Fruit fly (Drosophila melanogaster) whole organism, embryonic: ENCODE results near the gene CG14817.

ENCODE experiments used
- Ada2b ChIP-seq: fragments of 200-800 bp; sonication (Bioruptor generic); IDR thresholded peaks from 2 replicates; pipeline ENCODE4 v1.3.6; 2022; ENCODE audit warnings: missing biosample characterization, missing genetic modification characterization
- Aef1 ChIP-seq: fragments of 200-800 bp; sonication (Bioruptor generic); IDR thresholded peaks from 3 replicates; pipeline ENCODE4 v1.3.6; 2022; ENCODE audit warnings: missing biosample characterization, missing genetic modification characterization
- Atf6 ChIP-seq: fragments of 200-800 bp; sonication (Bioruptor generic); IDR thresholded peaks from 2 replicates; pipeline ENCODE4 v1.3.6; 2022; ENCODE audit warnings: missing biosample characterization, missing genetic modification characterization
- Bteb2 ChIP-seq: fragments of 200-800 bp; sonication (Bioruptor generic); optimal IDR thresholded peaks from 2 replicates; lab custom pipeline; 2016; ENCODE audit warnings: missing biosample characterization, missing genetic modification characterization
- CG10321 ChIP-seq: fragments of 200-800 bp; sonication (Bioruptor generic); IDR thresholded peaks from 2 replicates; pipeline ENCODE4 v1.3.6; 2022; ENCODE audit warnings: missing biosample characterization, missing genetic modification characterization
- CG12071 ChIP-seq: fragments of 200-800 bp; sonication (Bioruptor generic); optimal IDR thresholded peaks from 3 replicates; lab custom pipeline; 2018; ENCODE audit warnings: missing biosample characterization, mild to moderate bottlenecking, missing genetic modification characterization
- CG12104 ChIP-seq: fragments of 200-800 bp; sonication (Bioruptor generic); optimal IDR thresholded peaks from 3 replicates; lab custom pipeline; 2016; ENCODE audit warnings: missing biosample characterization, missing genetic modification characterization
- CG13775 ChIP-seq: fragments of 200-800 bp; sonication (Bioruptor generic); optimal IDR thresholded peaks from 3 replicates; lab custom pipeline; 2017; ENCODE audit warnings: missing biosample characterization, mild to moderate bottlenecking, missing genetic modification characterization
- CG14441 ChIP-seq: fragments of 200-800 bp; sonication (Bioruptor generic); IDR thresholded peaks from 2 replicates; pipeline ENCODE4 v1.3.6; 2022; ENCODE audit warnings: missing biosample characterization, missing genetic modification characterization
- CG15011 ChIP-seq: fragments of 200-800 bp; sonication (Bioruptor generic); optimal IDR thresholded peaks from 3 replicates; lab custom pipeline; 2018; ENCODE audit warnings: missing biosample characterization, mild to moderate bottlenecking, missing genetic modification characterization
- CG15479 ChIP-seq: fragments of 200-800 bp; sonication (Bioruptor generic); optimal IDR thresholded peaks from 3 replicates; lab custom pipeline; 2019; ENCODE audit warnings: missing biosample characterization, mild to moderate bottlenecking, missing genetic modification characterization, moderate library complexity
- CG16813 ChIP-seq: fragments of 200-800 bp; sonication (Bioruptor generic); IDR thresholded peaks from 3 replicates; pipeline ENCODE4 v1.3.6; 2022; ENCODE audit warnings: missing biosample characterization, missing genetic modification characterization; ENCODE audit not compliant: partially characterized antibody
- CG17186 ChIP-seq: fragments of 200-800 bp; sonication (Bioruptor generic); optimal IDR thresholded peaks from 3 replicates; lab custom pipeline; 2017; ENCODE audit warnings: missing biosample characterization, missing genetic modification reagents, missing genetic modification characterization
- CG17612 ChIP-seq: fragments of 200-800 bp; sonication (Bioruptor generic); IDR thresholded peaks from 2 replicates; pipeline ENCODE4 v1.3.6; 2022; ENCODE audit warnings: missing biosample characterization, missing genetic modification characterization
- CG2875 ChIP-seq: fragments of 200-800 bp; sonication (Bioruptor generic); optimal IDR thresholded peaks from 2 replicates; lab custom pipeline; 2017; ENCODE audit warnings: missing biosample characterization, mild to moderate bottlenecking, missing genetic modification characterization, missing genetic modification reagents
- CG34224 ChIP-seq: fragments of 200-800 bp; sonication (Bioruptor generic); IDR thresholded peaks from 3 replicates; pipeline ENCODE4 v1.3.6; 2022; ENCODE audit warnings: missing biosample characterization, missing genetic modification characterization; ENCODE audit not compliant: partially characterized antibody
- CG34376 ChIP-seq: fragments of 200-800 bp; sonication (Bioruptor generic); optimal IDR thresholded peaks from 2 replicates; lab custom pipeline; 2018; ENCODE audit warnings: missing biosample characterization, mild to moderate bottlenecking, missing genetic modification characterization
- CG3847 ChIP-seq: fragments of 200-800 bp; sonication (Bioruptor generic); IDR thresholded peaks from 2 replicates; pipeline ENCODE4 v1.3.6; 2022; ENCODE audit warnings: missing biosample characterization, missing genetic modification characterization
- CG3995 ChIP-seq: fragments of 200-800 bp; sonication (Bioruptor generic); optimal IDR thresholded peaks from 3 replicates; lab custom pipeline; 2016; ENCODE audit warnings: missing biosample characterization, missing genetic modification characterization
- CG42726 ChIP-seq: fragments of 200-800 bp; sonication (Bioruptor generic); IDR thresholded peaks from 2 replicates; pipeline ENCODE4 v1.3.6; 2022; ENCODE audit warnings: missing biosample characterization, missing genetic modification characterization; ENCODE audit not compliant: partially characterized antibody
- CG4820 ChIP-seq: fragments of 200-800 bp; sonication (Bioruptor generic); optimal IDR thresholded peaks from 3 replicates; lab custom pipeline; 2016; ENCODE audit warnings: missing biosample characterization, missing genetic modification characterization
- CG5180 ChIP-seq: fragments of 200-800 bp; sonication (Bioruptor generic); optimal IDR thresholded peaks from 3 replicates; lab custom pipeline; 2017; ENCODE audit warnings: missing biosample characterization, missing genetic modification characterization, mild to moderate bottlenecking, moderate library complexity, missing genetic modification reagents
- CG6854 ChIP-seq: fragments of 200-800 bp; sonication (Bioruptor generic); optimal IDR thresholded peaks from 3 replicates; lab custom pipeline; 2017; ENCODE audit warnings: missing biosample characterization, mild to moderate bottlenecking, missing genetic modification characterization
- CG7745 ChIP-seq: fragments of 200-800 bp; sonication (Bioruptor generic); optimal IDR thresholded peaks from 2 replicates; lab custom pipeline; 2018; ENCODE audit warnings: missing biosample characterization, mild to moderate bottlenecking, missing genetic modification characterization, moderate library complexity
- CG9797 ChIP-seq: fragments of 200-800 bp; sonication (Bioruptor generic); optimal IDR thresholded peaks from 3 replicates; lab custom pipeline; 2018; ENCODE audit warnings: missing biosample characterization, mild to moderate bottlenecking, missing genetic modification characterization
- D ChIP-seq, 2 experiments: fragments of 200-800 bp in 1 of 2; fragments of >200 bp in 1 of 2; sonication (Bioruptor generic) in 1 of 2; optimal IDR thresholded peaks; 2 replicates in 1 of 2; 3 replicates in 1 of 2; lab custom pipeline; 2017; ENCODE audit warnings: mild to moderate bottlenecking in 1 of 2, missing biosample characterization in 1 of 2, missing genetic modification characterization in 1 of 2, missing genetic modification reagents in 1 of 2
- Dek ChIP-seq: fragments of 200-800 bp; sonication (Bioruptor generic); optimal IDR thresholded peaks from 3 replicates; lab custom pipeline; 2019; ENCODE audit warnings: missing biosample characterization, mild to moderate bottlenecking, missing genetic modification characterization, moderate library complexity
- Doc2 ChIP-seq: fragments of 200-800 bp; sonication (Bioruptor generic); IDR thresholded peaks from 2 replicates; pipeline ENCODE4 v1.3.6; 2022; ENCODE audit warnings: missing biosample characterization, missing genetic modification characterization
- ERR ChIP-seq: fragments of 200-800 bp; sonication (Bioruptor generic); optimal IDR thresholded peaks from 2 replicates; lab custom pipeline; 2016; ENCODE audit warnings: missing biosample characterization, missing genetic modification characterization
- HmgZ ChIP-seq: fragments of 200-800 bp; sonication (Bioruptor generic); optimal IDR thresholded peaks from 2 replicates; lab custom pipeline; 2018; ENCODE audit warnings: missing biosample characterization, mild to moderate bottlenecking, missing genetic modification characterization
- Hr39 ChIP-seq: fragments of >200 bp; optimal IDR thresholded peaks from 2 replicates; lab custom pipeline; 2017
- Lim3 ChIP-seq: fragments of 200-800 bp; sonication (Bioruptor generic); IDR thresholded peaks from 2 replicates; pipeline ENCODE4 v1.3.6; 2022; ENCODE audit warnings: missing biosample characterization, missing genetic modification characterization
- MESR4 ChIP-seq: fragments of 200-800 bp; sonication (Bioruptor generic); optimal IDR thresholded peaks from 2 replicates; lab custom pipeline; 2018; ENCODE audit warnings: missing biosample characterization, mild to moderate bottlenecking, missing genetic modification characterization, moderate library complexity
- Myb ChIP-seq: fragments of 200-800 bp; sonication (Bioruptor generic); optimal IDR thresholded peaks from 2 replicates; lab custom pipeline; 2016; ENCODE audit warnings: missing biosample characterization, missing genetic modification characterization
- Taf1 ChIP-seq: fragments of 200-800 bp; sonication (Bioruptor generic); IDR thresholded peaks from 2 replicates; pipeline ENCODE4 v1.3.6; 2022; ENCODE audit warnings: missing biosample characterization, missing genetic modification characterization
- ac ChIP-seq: fragments of 200-800 bp; sonication (Bioruptor generic); optimal IDR thresholded peaks from 3 replicates; lab custom pipeline; 2017; ENCODE audit warnings: missing biosample characterization, mild to moderate bottlenecking, missing genetic modification characterization
- cas ChIP-seq: fragments of 200-800 bp; sonication (Bioruptor generic); IDR thresholded peaks from 2 replicates; pipeline ENCODE4 v1.3.6; 2022; ENCODE audit warnings: missing biosample characterization, missing genetic modification characterization
- caup ChIP-seq: fragments of 200-800 bp; sonication (Bioruptor generic); optimal IDR thresholded peaks from 3 replicates; lab custom pipeline; 2017; ENCODE audit warnings: missing biosample characterization, mild to moderate bottlenecking, missing genetic modification characterization, moderate library complexity; ENCODE audit not compliant: severe bottlenecking
- crol ChIP-seq: fragments of 200-800 bp; sonication (Bioruptor generic); IDR thresholded peaks from 2 replicates; pipeline ENCODE4 v1.3.6; 2022; ENCODE audit warnings: missing biosample characterization, missing genetic modification characterization
- da ChIP-seq: fragments of 200-800 bp; sonication (Bioruptor generic); optimal IDR thresholded peaks from 2 replicates; lab custom pipeline; 2016; ENCODE audit warnings: missing biosample characterization, missing genetic modification characterization
- dpn ChIP-seq, 2 experiments: fragments of 200-800 bp; sonication (Bioruptor generic); optimal IDR thresholded peaks; 3 replicates each; lab custom pipeline; 2016; ENCODE audit warnings: missing biosample characterization in 2 of 2, missing genetic modification characterization in 2 of 2
- ind ChIP-seq: fragments of 200-800 bp; sonication (Bioruptor generic); optimal IDR thresholded peaks from 3 replicates; lab custom pipeline; 2016; ENCODE audit warnings: missing biosample characterization, missing genetic modification characterization
- lbe ChIP-seq: fragments of 200-800 bp; sonication (Bioruptor generic); optimal IDR thresholded peaks from 2 replicates; lab custom pipeline; 2016; ENCODE audit warnings: missing biosample characterization, mild to moderate bottlenecking, missing genetic modification characterization
- nerfin-1 ChIP-seq: fragments of 200-800 bp; sonication (Bioruptor generic); optimal IDR thresholded peaks from 3 replicates; lab custom pipeline; 2019; ENCODE audit warnings: missing biosample characterization, mild to moderate bottlenecking, missing genetic modification characterization, moderate library complexity
- pita ChIP-seq: fragments of 200-800 bp; sonication (Bioruptor generic); optimal IDR thresholded peaks from 2 replicates; lab custom pipeline; 2017; ENCODE audit warnings: missing biosample characterization, mild to moderate bottlenecking, missing genetic modification characterization
- sc ChIP-seq, 3 experiments: fragments of >200 bp in 2 of 3; fragments of 200-800 bp in 1 of 3; sonication (Bioruptor generic) in 1 of 3; optimal IDR thresholded peaks; 2 replicates in 2 of 3; 3 replicates in 1 of 3; lab custom pipeline; 2017; ENCODE audit warnings: mild to moderate bottlenecking in 1 of 3, missing biosample characterization in 1 of 3, missing genetic modification characterization in 1 of 3, missing genetic modification reagents in 1 of 3
- sens ChIP-seq: fragments of 200-800 bp; sonication (Bioruptor generic); peaks from one replicate; lab custom pipeline; 2016; ENCODE audit warnings: missing biosample characterization, missing genetic modification characterization
- unpg ChIP-seq: fragments of 200-800 bp; sonication (Bioruptor generic); optimal IDR thresholded peaks from 3 replicates; lab custom pipeline; 2018; ENCODE audit warnings: missing biosample characterization, mild to moderate bottlenecking, missing genetic modification characterization, moderate library complexity
- wdn ChIP-seq: fragments of 200-800 bp; sonication (Bioruptor generic); IDR thresholded peaks from 2 replicates; pipeline ENCODE4 v1.3.6; 2022; ENCODE audit warnings: missing biosample characterization, missing genetic modification characterization

CG14817 gene

dm6 chrX:1877107-1877736, at the start of gene CG14817, which contains the start of gene CG14805 (continued):
- TF ChIP-seq ind (GFP tag; lab: Kevin White, UChicago): no peak
- peak; percentile 72 for TF ChIP-seq CG13775 (GFP tag; lab: Kevin White, UChicago)
- TF ChIP-seq CG12071 (GFP tag; lab: Kevin White, UChicago): peak; percentile 83
- TF ChIP-seq unpg (GFP tag; lab: Kevin White, UChicago): peak; percentile 80
- peak; percentile 11 to 26 for TF ChIP-seq dpn (GFP tag; optimal IDR thresholded peaks at IDR 0.05; lab: Kevin White, UChicago)
- TF ChIP-seq lbe (GFP tag; lab: Kevin White, UChicago): peak; percentile 62
- peak; percentile 16 for TF ChIP-seq Bteb2 (GFP tag; lab: Kevin White, UChicago)
- TF ChIP-seq MESR4 (GFP tag; lab: Kevin White, UChicago): peak; percentile 87
- peak; percentile 85 for TF ChIP-seq sens (GFP tag; lab: Kevin White, UChicago)
- TF ChIP-seq CG16813 (GFP tag; lab: Robert Waterston, UW): peak; percentile 58
- no peak for TF ChIP-seq cas (GFP tag; lab: Robert Waterston, UW)
- no peak for TF ChIP-seq Hr39 (lab: Kevin White, UChicago)
- TF ChIP-seq CG5180 (GFP tag; lab: Kevin White, UChicago): no peak
- no peak for TF ChIP-seq wdn
- no peak for TF ChIP-seq pita (GFP tag; lab: Kevin White, UChicago)
- TF ChIP-seq Ada2b (GFP tag; lab: Robert Waterston, UW): peak; percentile 24; the same call in 1 of the 2 replicates
- no peak for TF ChIP-seq crol (GFP tag; lab: Robert Waterston, UW)
- TF ChIP-seq CG12104 (GFP tag; lab: Kevin White, UChicago): peak; percentile 57
- peak; percentile 43 for TF ChIP-seq Dek (tag; lab: Kevin White, UChicago)
- TF ChIP-seq CG34376 (GFP tag; lab: Kevin White, UChicago): peak; percentile 94
- TF ChIP-seq CG2875: peak; percentile 50
- peak; percentile 67 for TF ChIP-seq CG34224 (GFP tag; lab: Robert Waterston, UW)
- no peak for TF ChIP-seq CG42726 (GFP tag; lab: Robert Waterston, UW)
- TF ChIP-seq ac (GFP tag; lab: Kevin White, UChicago): peak; percentile 48
- TF ChIP-seq Lim3: no peak
- peak; percentile 65 for TF ChIP-seq nerfin-1 (tag; lab: Kevin White, UChicago)
- TF ChIP-seq CG7745 (tag; lab: Kevin White, UChicago): no peak
- TF ChIP-seq da (GFP tag; lab: Kevin White, UChicago): no peak
- peak; percentile 54 for TF ChIP-seq CG3995
- peak; percentile 83 for TF ChIP-seq CG6854 (GFP tag; lab: Kevin White, UChicago)
- TF ChIP-seq CG15479: no peak
- TF ChIP-seq CG3847: peak; percentile 50
- TF ChIP-seq sc (optimal IDR thresholded peaks at IDR 0.05; lab: Kevin White, UChicago): no peak
- TF ChIP-seq sc (GFP tag; optimal IDR thresholded peaks at IDR 0.05; lab: Kevin White, UChicago): no peak
- TF ChIP-seq CG17612 (GFP tag; lab: Robert Waterston, UW): no peak
- TF ChIP-seq CG10321 (GFP tag; lab: Robert Waterston, UW): no peak
- TF ChIP-seq CG15011 (GFP tag; lab: Kevin White, UChicago): no peak
- no peak for TF ChIP-seq CG4820 (GFP tag; lab: Kevin White, UChicago)
- no peak for TF ChIP-seq ERR (GFP tag; lab: Kevin White, UChicago)
- no peak for TF ChIP-seq D (optimal IDR thresholded peaks at IDR 0.05; lab: Kevin White, UChicago)
- TF ChIP-seq D (GFP tag; optimal IDR thresholded peaks at IDR 0.05; lab: Kevin White, UChicago): peak; percentile 44
- TF ChIP-seq Doc2 (GFP tag; lab: Robert Waterston, UW): no peak
- TF ChIP-seq caup (GFP tag; lab: Kevin White, UChicago): peak; percentile 93
- peak; percentile 50 for TF ChIP-seq CG17186
- no peak for TF ChIP-seq Myb (GFP tag; lab: Kevin White, UChicago)
- TF ChIP-seq CG14441 (GFP tag; lab: Robert Waterston, UW): no peak
- TF ChIP-seq Atf6 (GFP tag; lab: Robert Waterston, UW): peak; percentile 50; the same call in 1 of the 2 replicates
- TF ChIP-seq Taf1 (GFP tag; lab: Robert Waterston, UW): no peak
- TF ChIP-seq Aef1 (GFP tag; lab: Robert Waterston, UW): no peak
- TF ChIP-seq HmgZ: peak; percentile 76
- peak; percentile 72 for TF ChIP-seq CG9797 (GFP tag; lab: Kevin White, UChicago)
